Worm (Caenorhabditis elegans) whole organism, early embryonic: ENCODE data around the gene F28A10.1.

ENCODE experiments used
- B0310.2 ChIP-seq: sonication (generic microtip); optimal IDR thresholded peaks from 2 replicates; lab custom pipeline; 2016; ENCODE audit warnings: mild to moderate bottlenecking, missing genetic modification characterization, missing compliant biosample characterization
- F13C5.2 ChIP-seq: sonication (generic microtip); optimal IDR thresholded peaks from 2 replicates; lab custom pipeline; 2017; ENCODE audit warnings: mild to moderate bottlenecking, missing genetic modification characterization, inconsistent platforms, missing compliant biosample characterization
- aly-1 ChIP-seq: sonication (generic microtip); optimal IDR thresholded peaks from 2 replicates; lab custom pipeline; 2016; ENCODE audit warnings: missing genetic modification characterization, missing compliant biosample characterization
- ama-1 ChIP-seq: fragments of 150-350 bp; optimal IDR thresholded peaks from 2 replicates; lab custom pipeline; 2014
- ceh-13 ChIP-seq: fragments of 200-800 bp; sonication (Bioruptor generic); optimal IDR thresholded peaks from 2 replicates; lab custom pipeline; 2018; ENCODE audit warnings: mild to moderate bottlenecking, missing genetic modification characterization, missing compliant biosample characterization
- ceh-36 ChIP-seq: sonication (generic microtip); optimal IDR thresholded peaks from 2 replicates; lab custom pipeline; 2016; ENCODE audit warnings: missing genetic modification characterization, inconsistent platforms, missing compliant biosample characterization
- ets-7 ChIP-seq: sonication (generic microtip); optimal IDR thresholded peaks from 2 replicates; lab custom pipeline; 2016; ENCODE audit warnings: missing genotype, missing genetic modification characterization, missing compliant biosample characterization
- flt-1 ChIP-seq: fragments of 200-800 bp; sonication (Bioruptor generic); IDR thresholded peaks from 2 replicates; pipeline ENCODE4 v1.3.6; 2022; ENCODE audit warnings: missing genetic modification characterization, missing compliant biosample characterization
- hmbx-1 ChIP-seq: sonication (generic microtip); optimal IDR thresholded peaks from 2 replicates; lab custom pipeline; 2016; ENCODE audit warnings: mild to moderate bottlenecking, missing genetic modification characterization, missing compliant biosample characterization
- hmg-4 ChIP-seq: fragments of 200-800 bp; sonication (Bioruptor generic); optimal IDR thresholded peaks from 2 replicates; lab custom pipeline; 2018; ENCODE audit warnings: mild to moderate bottlenecking, missing genetic modification characterization, missing compliant biosample characterization
- hnd-1 ChIP-seq: sonication (generic microtip); optimal IDR thresholded peaks from 2 replicates; lab custom pipeline; 2016; ENCODE audit warnings: missing genetic modification characterization, missing compliant biosample characterization
- pes-1 ChIP-seq: fragments of 200-800 bp; sonication (Bioruptor generic); IDR thresholded peaks from 2 replicates; pipeline ENCODE4 v1.3.6; 2022; ENCODE audit warnings: missing genetic modification reagents, missing genetic modification characterization, missing compliant biosample characterization
- scrt-1 ChIP-seq: fragments of 200-800 bp; sonication (Bioruptor generic); IDR thresholded peaks from 2 replicates; pipeline ENCODE4 v1.3.6; 2022; ENCODE audit warnings: missing genetic modification characterization, missing compliant biosample characterization
- sea-1 ChIP-seq: fragments of 200-800 bp; sonication (Bioruptor generic); conservative IDR thresholded peaks from 2 replicates; pipeline ENCODE4 v1.3.6; 2022; ENCODE audit warnings: missing genetic modification characterization, missing compliant biosample characterization
- tbx-11 ChIP-seq: fragments of 200-800 bp; sonication (Bioruptor generic); IDR thresholded peaks from 2 replicates; pipeline ENCODE4 v1.3.6; 2022; ENCODE audit warnings: missing genetic modification characterization, missing compliant biosample characterization
- tbx-37 ChIP-seq: fragments of 200-800 bp; sonication (Bioruptor generic); conservative IDR thresholded peaks from 2 replicates; pipeline ENCODE4 v1.3.6; 2022; ENCODE audit warnings: missing genetic modification reagents, missing genetic modification characterization, missing compliant biosample characterization
- tra-4 ChIP-seq: sonication (generic microtip); optimal IDR thresholded peaks from 2 replicates; lab custom pipeline; 2017; ENCODE audit warnings: missing genetic modification characterization, missing compliant biosample characterization

F28A10.1 gene

ce11 chrII:825521-825920 lies at the start of gene F28A10.1:
Gene F28A10.1, plus strand, starts transcription at chrII:825821.
- TF ChIP-seq scrt-1 (GFP tag; lab: Robert Waterston, UW): no peak
- no peak for TF ChIP-seq flt-1 (GFP tag; lab: Robert Waterston, UW)
- TF ChIP-seq hmg-4 (GFP tag; lab: Kevin White, UChicago): no peak
- TF ChIP-seq ama-1 (lab: Kevin White, UChicago): no peak
- no peak for TF ChIP-seq B0310.2 (tag; lab: Kevin White, UChicago)
- no peak for TF ChIP-seq tra-4 (tag; lab: Kevin White, UChicago)
- TF ChIP-seq tbx-11: no peak
- TF ChIP-seq tbx-37 (GFP tag; lab: Robert Waterston, UW): no peak
- TF ChIP-seq pes-1 (GFP tag; lab: Robert Waterston, UW): no peak
- no peak for TF ChIP-seq aly-1 (tag; lab: Kevin White, UChicago)

ce11 chrII:782903-783302 lies 42.7 kb upstream of the F28A10.1 start, which contains the start of gene Y39F10A.3:
Gene Y39F10A.3, minus strand, starts transcription at chrII:783003.
- no peak for TF ChIP-seq pes-1 (GFP tag; lab: Robert Waterston, UW)
- no peak for TF ChIP-seq B0310.2 (tag; lab: Kevin White, UChicago)
- no peak for TF ChIP-seq flt-1 (GFP tag; lab: Robert Waterston, UW)
- TF ChIP-seq sea-1 (GFP tag; lab: Robert Waterston, UW): no peak

ce11 chrII:783532-783931 lies 42.1 kb upstream of the F28A10.1 start, which contains the start of gene Y39F10A.6:
Gene Y39F10A.6, minus strand, starts transcription at chrII:783632.
- TF ChIP-seq ceh-36 (no peak), tbx-11 (no peak), pes-1 (GFP tag; lab: Robert Waterston, UW) (no peak), B0310.2 (tag; lab: Kevin White, UChicago) (no peak), hmbx-1 (tag; lab: Kevin White, UChicago) (no peak), flt-1 (GFP tag; lab: Robert Waterston, UW) (no peak), F13C5.2 (tag; lab: Kevin White, UChicago) (no peak), scrt-1 (GFP tag; lab: Robert Waterston, UW) (no peak), hnd-1 (tag; lab: Kevin White, UChicago) (no peak), tbx-37 (GFP tag; lab: Robert Waterston, UW) (no peak), ama-1 (lab: Kevin White, UChicago) (no peak), ets-7 (no peak), ceh-13 (GFP tag; lab: Kevin White, UChicago) (no peak), sea-1 (GFP tag; lab: Robert Waterston, UW) (no peak), hmg-4 (GFP tag; lab: Kevin White, UChicago) (no peak), aly-1 (tag; lab: Kevin White, UChicago) (no peak)

ce11 chrII:786938-787337 lies 38.7 kb upstream of the F28A10.1 start, which contains the start of gene F46F5.16:
Gene F46F5.16, plus strand, starts transcription at chrII:787238.
- TF ChIP-seq pes-1 (GFP tag; lab: Robert Waterston, UW) (no peak), F13C5.2 (tag; lab: Kevin White, UChicago) (no peak), sea-1 (GFP tag; lab: Robert Waterston, UW) (no peak), ets-7 (no peak), flt-1 (GFP tag; lab: Robert Waterston, UW) (no peak), tbx-37 (GFP tag; lab: Robert Waterston, UW) (no peak), hnd-1 (tag; lab: Kevin White, UChicago) (no peak), B0310.2 (tag; lab: Kevin White, UChicago) (no peak), ceh-13 (GFP tag; lab: Kevin White, UChicago) (no peak), aly-1 (tag; lab: Kevin White, UChicago) (no peak)

- TF ChIP-seq scrt-1 (GFP tag; lab: Robert Waterston, UW): no peak
- no peak for TF ChIP-seq hnd-1 (tag; lab: Kevin White, UChicago)
- no peak for TF ChIP-seq pes-1 (GFP tag; lab: Robert Waterston, UW)
- no peak for TF ChIP-seq B0310.2 (tag; lab: Kevin White, UChicago)
- TF ChIP-seq ceh-36: no peak
These were observed 37.5 kb upstream of the F28A10.1 start, which contains the start of gene F46F5.15 for ce11 chrII:788139-788538. Gene F46F5.15, plus strand, starts transcription at chrII:788439.

DNA sequence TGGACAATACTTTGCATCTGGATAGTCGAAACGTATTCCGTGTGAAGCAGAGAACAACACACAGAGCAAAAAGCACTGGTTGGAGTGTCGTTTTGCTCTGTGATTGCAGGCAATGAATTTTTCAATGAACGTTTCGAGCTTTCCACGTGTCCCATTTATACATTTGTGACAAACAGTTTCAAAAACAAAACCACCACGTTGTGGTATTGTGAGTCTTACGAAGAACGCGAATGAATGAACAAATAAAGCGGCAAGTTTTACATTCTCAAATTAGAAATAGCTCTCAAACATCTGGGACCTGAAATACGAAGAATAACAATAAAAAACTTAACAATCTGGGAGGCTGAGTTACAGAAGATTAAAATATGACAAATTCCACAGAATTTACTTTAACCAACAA lies 33.8 kb upstream of the F28A10.1 start, which contains the start of gene F46F5.1:
F46F5.1 (minus strand) TSS at position 101 of the 400 bp plus-strand sequence.
- TF ChIP-seq tbx-37 (GFP tag; lab: Robert Waterston, UW) (no peak), hmbx-1 (tag; lab: Kevin White, UChicago) (no peak), scrt-1 (GFP tag; lab: Robert Waterston, UW) (no peak), sea-1 (GFP tag; lab: Robert Waterston, UW) (no peak), hnd-1 (tag; lab: Kevin White, UChicago) (no peak), tbx-11 (no peak), ama-1 (lab: Kevin White, UChicago) (no peak), tra-4 (tag; lab: Kevin White, UChicago) (no peak), hmg-4 (GFP tag; lab: Kevin White, UChicago) (no peak), ets-7 (no peak)

ce11 chrII:796916-797315 lies 28.7 kb upstream of the F28A10.1 start:
- TF ChIP-seq tbx-11 (no peak), hmg-4 (GFP tag; lab: Kevin White, UChicago) (no peak), tra-4 (tag; lab: Kevin White, UChicago) (no peak), F13C5.2 (tag; lab: Kevin White, UChicago) (no peak), ama-1 (lab: Kevin White, UChicago) (no peak), ceh-13 (GFP tag; lab: Kevin White, UChicago) (no peak), aly-1 (tag; lab: Kevin White, UChicago) (no peak), flt-1 (GFP tag; lab: Robert Waterston, UW) (no peak), pes-1 (GFP tag; lab: Robert Waterston, UW) (no peak), scrt-1 (GFP tag; lab: Robert Waterston, UW) (no peak), ceh-36 (no peak), hmbx-1 (tag; lab: Kevin White, UChicago) (no peak), sea-1 (GFP tag; lab: Robert Waterston, UW) (no peak), hnd-1 (tag; lab: Kevin White, UChicago) (no peak), ets-7 (no peak), tbx-37 (GFP tag; lab: Robert Waterston, UW) (no peak), B0310.2 (tag; lab: Kevin White, UChicago) (no peak)
